Worm (Caenorhabditis elegans): ENCODE measurements around the gene F12A10.8.

- TF ChIP-seq flt-1 (GFP tag; IDR thresholded peaks at IDR 0.05) (no peak), ref-1 (GFP tag; conservative IDR thresholded peaks at IDR 0.05) (no peak)
Measured at ce11 chrII:5544764-5545163, 43.9 kb upstream of the F12A10.8 start, which contains the start of gene ins-13.

Data from whole organism, midembryonic.